Fruit fly (Drosophila melanogaster): Measurements from ENCODE around the gene Taf13.

The Taf13 gene

DNA sequence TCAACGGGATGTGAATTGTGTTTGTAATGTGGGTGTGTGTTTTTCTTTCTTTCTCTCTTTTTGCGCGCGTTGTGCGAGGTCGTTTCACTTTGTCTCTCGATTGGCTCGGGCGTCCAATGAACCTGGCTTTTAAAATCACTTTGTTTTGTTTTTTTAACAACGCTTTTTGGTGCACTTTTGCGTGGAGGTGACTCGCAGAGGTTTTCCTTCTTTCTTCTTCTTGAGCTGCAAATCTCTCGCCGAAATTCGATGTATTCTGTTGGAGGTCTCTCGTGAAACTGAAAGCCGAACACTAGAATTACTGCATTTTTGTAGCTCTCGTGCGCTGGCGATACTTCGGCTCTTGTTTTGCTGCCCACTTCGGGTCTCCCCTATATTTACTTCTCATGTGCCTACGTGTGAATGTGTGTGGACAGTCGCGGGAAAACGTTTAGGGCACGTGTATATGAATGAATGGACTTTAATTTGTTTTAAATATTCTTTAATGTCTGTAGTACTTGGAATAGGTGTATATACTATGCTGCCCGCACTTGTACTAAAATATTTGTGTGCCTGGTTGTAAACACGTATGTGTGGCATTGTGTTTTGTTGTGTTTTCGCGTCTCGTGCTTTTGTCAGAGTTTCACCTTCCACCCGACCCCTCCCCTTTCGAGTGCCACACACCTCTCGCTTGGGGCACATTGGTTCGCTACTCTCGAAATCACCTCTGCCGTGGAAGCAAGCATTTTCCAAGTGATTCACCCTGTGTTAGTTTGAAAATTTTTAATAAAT lies 8.7 kb downstream of the Taf13 start, which contains the start of gene fok:
Gene fok, minus strand, starts transcription at position 286 of the 771 bp plus-strand sequence.
- TF ChIP-seq CG17801 (GFP tag; optimal IDR thresholded peaks at IDR 0.05; ENCODE audit: partially characterized antibody): peak; percentile 97

DNA sequence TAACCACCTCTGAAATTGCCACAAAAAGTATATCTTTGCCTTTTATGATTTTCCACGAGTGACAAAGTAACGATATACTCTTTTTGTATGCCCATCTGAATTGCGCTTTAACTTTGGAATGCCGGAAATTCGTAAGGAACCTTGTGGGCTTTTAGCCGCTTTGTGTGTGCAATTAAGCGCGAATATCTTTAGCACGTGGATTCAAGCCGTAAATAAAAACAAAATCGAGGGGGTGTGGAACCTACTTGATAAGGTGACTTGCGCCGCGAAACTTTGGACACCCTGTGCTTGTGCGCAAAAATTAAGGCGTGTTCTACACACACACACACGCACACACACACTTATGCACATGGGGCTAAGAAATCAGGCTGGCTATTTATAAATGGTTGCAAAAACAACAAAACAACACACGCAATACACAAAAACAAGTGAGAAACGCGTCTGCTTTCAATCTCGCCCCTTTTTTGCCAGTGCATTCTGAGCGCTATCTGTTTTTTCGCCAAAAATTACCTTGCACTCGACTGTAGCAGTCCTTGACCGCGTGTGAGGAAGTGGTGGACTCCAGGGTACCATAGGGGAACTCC lies 9.5 kb downstream of the Taf13 start:
- TF ChIP-seq CG17801 (GFP tag; optimal IDR thresholded peaks at IDR 0.05; ENCODE audit: partially characterized antibody): no peak

DNA sequence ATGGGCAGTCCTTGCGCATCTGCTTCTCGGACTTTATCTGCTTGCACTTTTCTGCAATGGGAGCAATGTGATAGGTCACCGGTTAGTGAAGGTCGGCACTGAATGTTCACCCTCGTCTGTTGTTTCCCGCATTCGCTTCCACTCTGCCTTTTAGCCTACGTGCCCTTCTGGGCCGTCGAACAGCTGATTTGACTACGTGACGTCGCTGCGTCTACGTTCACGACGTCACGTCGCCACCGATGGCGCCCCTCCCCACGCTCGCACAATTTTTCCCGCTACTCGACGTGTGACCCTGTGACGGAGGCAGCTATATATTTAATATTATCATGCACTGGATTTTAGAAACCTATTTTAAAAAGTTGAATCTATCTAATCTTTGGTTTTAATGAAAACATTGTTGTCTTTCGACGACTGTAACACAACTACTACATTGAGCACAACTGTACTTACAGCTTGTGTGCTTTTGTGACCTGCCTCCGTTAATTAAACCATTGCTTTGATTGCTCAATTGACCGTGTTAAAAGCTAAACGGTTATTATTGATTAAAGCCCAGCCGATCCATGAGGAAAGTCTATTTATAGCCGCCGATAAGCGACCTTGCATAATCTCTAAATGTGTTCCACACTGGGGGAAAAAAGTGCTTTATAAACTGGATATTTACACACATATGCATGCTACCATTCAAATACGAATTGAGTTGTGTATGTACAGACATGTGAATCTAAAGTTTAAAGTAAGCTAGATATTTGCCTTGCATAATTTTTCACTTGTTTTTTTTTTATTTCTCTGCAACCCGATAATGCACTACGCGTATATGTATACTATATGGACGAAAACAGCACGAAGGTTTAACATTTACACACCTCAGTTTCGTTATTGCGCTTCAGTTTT lies 10.4 kb downstream of the Taf13 start:
- TF ChIP-seq CG17801 (GFP tag; optimal IDR thresholded peaks at IDR 0.05; ENCODE audit: partially characterized antibody): no peak

DNA sequence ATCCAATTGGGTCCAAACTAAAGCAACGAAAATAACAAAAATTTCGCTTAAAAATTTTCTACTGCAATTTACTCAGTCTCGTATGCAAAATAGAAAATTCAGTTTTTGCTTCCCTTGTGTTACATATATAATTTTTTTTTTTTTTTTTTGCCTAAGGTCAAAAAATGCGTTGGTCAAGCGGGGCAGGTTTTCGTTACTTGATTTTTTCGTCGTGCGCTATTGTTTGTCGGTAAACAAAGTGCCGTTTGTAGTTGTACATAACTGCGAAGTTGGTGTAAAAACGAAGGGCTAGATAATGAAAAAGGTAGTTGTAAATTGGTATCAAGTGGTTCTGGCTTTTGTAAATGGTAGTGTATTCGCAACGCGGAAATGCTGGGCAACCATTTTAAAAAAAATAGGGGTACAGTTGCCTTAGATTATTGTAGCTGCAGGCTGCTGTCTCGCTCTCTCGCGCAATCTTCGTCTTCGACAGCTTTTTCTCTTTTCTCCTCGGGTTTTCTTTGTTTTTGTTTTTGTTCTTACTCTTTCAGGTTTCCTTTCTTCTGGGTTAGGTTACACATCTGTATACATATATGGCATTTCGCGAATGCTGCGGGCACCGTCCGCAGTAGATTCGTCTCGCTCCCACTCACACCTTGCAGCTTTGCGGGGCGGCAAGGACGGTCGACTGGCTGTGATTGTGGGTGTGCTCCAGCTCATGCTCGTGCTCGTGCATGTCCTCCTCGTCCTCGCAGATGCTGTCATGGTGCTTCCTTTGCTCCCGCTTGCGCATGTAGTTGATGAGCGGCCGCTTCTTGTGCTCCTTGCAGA lies 11.3 kb downstream of the Taf13 start:
- no peak for TF ChIP-seq CG17801 (GFP tag; optimal IDR thresholded peaks at IDR 0.05; ENCODE audit: partially characterized antibody)

DNA sequence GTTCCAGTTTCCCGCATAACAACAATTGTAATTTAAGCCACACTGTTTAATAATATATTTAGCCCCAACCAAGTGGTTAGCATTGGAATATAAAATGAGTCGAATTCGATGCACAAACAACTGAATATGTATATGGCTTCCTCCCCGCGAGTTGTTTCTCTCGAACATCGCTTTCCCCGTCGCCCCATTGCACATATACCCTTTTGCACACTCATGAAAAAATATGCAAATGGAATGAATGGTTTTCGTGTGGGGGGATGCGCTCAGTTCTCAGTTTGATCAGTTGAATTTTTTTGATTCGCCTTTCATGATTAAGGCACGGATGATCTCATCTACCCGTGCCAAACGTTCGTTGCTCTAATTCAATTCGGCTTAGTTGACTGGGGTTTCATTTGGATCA lies 12.9 kb downstream of the Taf13 start:
- TF ChIP-seq CG17801 (GFP tag; optimal IDR thresholded peaks at IDR 0.05; ENCODE audit: partially characterized antibody): no peak

DNA sequence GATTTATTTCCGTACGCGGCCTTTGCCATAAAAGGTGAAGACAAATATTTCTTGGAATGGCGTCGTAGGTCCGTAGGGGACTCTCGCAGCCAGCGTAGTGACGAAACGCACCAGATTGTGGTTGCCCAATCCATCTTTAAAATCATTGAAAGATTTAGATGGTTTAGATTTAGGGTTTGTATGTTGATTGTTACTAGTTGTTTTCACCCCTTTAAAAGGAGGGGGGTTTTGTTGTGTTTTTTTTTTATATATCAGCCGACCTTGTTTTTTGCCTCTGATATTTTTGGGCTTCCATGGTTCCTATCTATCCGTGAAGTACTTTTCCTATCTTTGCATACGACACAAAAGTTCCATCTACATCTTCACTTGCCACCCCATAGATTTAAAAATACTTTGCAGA lies 14.8 kb downstream of the Taf13 start:
- no peak for TF ChIP-seq CG17801 (GFP tag; optimal IDR thresholded peaks at IDR 0.05; ENCODE audit: partially characterized antibody)

DNA sequence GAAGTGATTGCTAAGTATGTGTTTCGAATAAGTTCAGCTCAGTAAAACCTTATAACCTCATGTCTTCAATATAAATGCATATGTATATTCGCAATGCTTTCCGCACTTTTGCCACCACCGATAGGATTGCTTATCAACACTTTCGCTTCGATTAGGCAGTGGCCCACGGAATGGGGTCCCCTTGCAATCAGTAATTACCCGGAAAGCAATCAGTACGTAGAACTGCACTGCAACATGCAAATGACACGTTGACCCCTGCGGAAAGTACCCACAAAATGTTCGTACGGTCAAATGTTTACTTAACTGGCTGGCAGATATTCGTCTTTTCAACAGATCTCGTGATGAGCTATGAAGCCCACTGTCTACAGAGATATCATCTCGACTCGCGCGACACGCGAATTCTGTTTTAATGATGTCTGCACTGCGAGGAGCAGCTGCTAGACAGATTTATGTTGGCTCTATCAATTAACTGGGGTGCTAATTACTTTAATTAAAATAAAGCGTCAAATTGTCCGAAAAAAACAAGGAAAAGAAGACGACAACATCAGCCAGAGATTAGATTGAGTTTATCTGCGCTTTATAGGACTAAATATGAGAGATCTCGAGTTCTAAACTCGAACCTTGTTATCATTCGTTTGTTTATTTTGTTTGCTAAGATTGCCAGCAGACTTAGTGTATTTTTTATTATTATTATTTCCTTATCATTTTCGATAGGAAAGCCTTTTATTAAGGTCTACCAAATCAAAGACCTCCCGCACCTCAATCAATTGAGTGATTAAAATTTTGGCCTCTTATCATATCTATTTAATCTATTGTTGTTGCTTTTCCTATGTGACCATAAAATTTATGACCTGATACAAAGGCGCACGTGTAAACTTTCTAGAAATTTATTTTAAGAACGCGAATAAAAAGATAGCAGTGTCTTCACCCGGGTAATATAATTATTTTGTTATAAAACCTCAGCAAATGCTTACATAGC lies 15.9 kb downstream of the Taf13 start:
- peak; percentile 11 for TF ChIP-seq CG17801 (GFP tag; optimal IDR thresholded peaks at IDR 0.05; ENCODE audit: partially characterized antibody)

DNA sequence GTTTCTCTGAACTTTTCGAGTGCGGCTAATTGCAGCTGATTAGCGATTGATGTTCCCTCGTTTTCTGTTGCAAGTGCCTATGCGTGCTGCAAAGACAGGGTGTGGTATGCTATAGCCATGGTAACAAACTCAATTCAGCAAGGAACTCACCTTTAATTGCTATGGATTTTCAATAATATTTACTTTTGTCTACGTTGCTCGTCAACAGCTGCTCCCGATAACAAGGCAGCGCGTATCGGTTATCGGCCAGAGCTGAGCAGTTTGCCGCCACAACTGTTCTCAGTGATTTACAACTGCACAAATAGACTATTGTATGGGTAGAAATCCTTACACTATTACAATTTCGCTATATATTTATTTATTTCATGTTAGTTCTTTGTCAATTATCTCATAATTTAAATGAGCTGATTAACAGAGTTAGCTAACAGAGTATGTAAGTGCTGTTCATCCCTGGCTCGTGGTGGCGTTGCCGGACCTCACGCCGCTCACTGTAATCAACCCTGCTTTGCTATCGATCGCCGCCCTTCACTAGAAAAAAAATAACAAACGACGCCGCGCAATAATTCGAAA lies 18.3 kb downstream of the Taf13 start, which contains the start of the genes pr and neb:
Gene pr, minus strand, starts transcription at position 225 of the 570 bp plus-strand sequence.
Gene neb, plus strand, starts transcription at position 524 of the 570 bp plus-strand sequence.
- TF ChIP-seq CG17801 (GFP tag; optimal IDR thresholded peaks at IDR 0.05; ENCODE audit: partially characterized antibody): peak; percentile 62

DNA sequence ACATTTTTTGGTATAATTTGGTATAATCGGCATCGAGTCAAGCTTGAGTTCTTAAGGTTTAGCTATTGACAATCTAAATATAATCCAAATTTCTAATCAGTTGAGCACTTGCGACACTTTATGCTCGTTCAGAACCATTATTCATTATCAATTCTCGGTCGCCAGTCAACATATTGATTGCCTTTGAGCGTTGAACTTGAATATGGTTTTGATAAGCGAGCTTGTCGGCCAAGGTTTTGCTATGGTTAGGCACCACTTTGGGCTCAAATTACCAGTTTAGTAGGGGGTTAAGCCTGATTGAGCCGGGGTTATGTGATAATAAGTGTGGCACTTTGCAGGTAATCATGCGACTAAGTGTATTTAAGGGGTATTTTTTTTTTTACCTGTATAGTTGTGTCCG lies 19.3 kb downstream of the Taf13 start:
- TF ChIP-seq CG17801 (GFP tag; optimal IDR thresholded peaks at IDR 0.05; ENCODE audit: partially characterized antibody): no peak

DNA sequence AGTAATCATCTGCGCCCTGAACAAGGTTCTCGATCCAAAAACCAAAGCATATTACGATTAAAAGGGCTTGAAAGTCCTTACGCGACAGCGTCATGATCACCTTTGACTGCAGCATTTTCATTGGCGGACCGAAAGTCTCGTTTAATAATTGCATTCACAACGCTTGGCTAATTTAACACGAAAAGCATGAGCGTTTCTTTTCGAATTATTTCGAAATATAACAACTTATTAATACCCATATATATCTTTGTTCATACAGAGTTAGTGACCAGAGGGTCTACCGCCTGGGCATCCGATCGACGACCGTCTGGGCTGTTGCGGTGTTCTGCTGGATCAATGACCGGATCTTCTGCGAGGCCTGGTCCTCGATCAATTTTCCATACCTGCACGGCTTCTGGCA lies 21.6 kb downstream of the Taf13 start, which contains the start of gene CG10730:
Gene CG10730, minus strand, starts transcription at position 101 of the 400 bp plus-strand sequence.
- no peak for TF ChIP-seq CG17801 (GFP tag; optimal IDR thresholded peaks at IDR 0.05; ENCODE audit: partially characterized antibody)

DNA sequence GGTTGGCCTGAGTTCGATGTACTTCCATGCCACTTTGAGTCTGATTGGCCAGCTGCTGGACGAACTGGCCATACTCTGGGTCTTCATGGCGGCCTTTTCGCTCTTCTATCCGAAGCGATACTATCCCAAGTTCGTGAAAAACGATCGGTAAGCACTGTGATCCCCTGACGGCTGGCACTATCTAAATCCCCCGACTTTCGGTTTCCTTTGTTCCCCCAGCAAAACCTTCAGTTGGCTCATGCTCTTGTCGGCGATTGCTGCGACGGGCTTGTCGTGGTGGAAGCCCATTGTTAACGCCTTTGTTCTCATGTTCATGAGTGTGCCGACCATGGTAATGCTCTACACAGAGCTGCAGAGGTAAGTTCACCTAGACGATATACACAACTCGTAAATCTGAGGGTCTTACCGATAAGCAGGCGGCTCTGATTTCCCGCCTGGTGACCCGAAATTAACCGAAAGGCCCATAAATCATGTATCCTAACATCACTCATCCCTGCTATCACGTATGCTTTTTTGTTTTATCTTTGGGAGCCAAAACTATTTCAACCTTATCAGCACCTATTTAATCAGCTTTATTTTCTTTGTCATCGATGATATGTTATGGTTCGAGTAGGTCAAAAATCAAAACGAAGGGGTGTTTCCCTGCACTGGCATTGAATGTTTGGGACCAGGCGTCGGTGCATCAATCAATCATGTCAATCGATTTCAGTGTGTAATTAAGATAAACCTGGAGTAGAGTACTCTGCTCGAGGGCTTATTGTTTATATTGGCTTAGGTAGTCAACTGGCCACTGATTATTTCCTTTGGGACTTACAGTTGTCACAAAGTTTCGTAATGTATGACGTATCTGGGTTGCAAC lies 24.3 kb downstream of the Taf13 start:
- no peak for TF ChIP-seq CG17801 (GFP tag; optimal IDR thresholded peaks at IDR 0.05; ENCODE audit: partially characterized antibody)

DNA sequence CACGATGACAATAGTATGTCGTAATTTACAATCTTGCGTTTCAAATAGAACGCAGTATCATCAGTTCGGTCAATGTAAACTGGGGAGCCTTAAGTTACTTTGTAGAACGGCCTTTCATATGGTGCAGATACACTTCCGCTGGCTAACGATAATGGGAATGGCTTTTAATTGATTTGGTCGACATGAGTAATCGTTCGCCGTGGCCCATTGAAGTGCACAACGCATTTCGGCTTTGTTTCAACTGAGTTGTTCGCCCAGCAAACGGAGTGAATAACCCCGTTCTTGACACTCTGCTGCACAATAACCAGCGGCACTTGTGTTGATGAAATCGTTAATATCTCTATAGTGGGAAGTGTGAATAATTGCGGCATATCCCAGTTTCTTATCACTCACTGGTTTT lies 25.7 kb downstream of the Taf13 start:
- no peak for TF ChIP-seq CG17801 (GFP tag; optimal IDR thresholded peaks at IDR 0.05; ENCODE audit: partially characterized antibody)

Measured in ovary, adult (tissue).